Worm (Caenorhabditis elegans): Measurements from ENCODE around the gene clu-1.

DNA sequence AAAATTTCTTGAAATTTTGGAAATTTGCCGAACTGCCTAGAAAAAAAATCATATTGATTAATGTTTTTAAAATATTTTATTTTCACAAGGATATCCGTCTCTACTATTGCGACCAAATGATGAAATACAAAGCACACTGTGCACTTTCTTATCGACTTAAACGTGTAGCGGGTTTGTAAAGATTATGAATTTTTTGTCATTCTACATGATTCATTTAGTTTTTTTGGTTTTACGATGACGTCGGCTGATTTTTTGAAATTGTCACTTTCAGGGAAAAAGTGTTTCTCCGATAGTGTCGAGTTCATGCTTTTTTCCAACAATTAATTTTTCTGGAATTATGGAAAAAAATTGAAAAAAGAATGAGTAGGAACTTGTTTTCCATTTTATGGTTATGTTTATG is 44.7 kb downstream of the clu-1 start:
- TF ChIP-seq nhr-27 (tag; optimal IDR thresholded peaks at IDR 0.05) (no peak), lin-35 (GFP tag; optimal IDR thresholded peaks at IDR 0.05) (no peak), unc-62 (GFP tag; optimal IDR thresholded peaks at IDR 0.05) (no peak), C06A6.2 (GFP tag; conservative IDR thresholded peaks at IDR 0.05) (no peak), nfya-2 (GFP tag; IDR thresholded peaks at IDR 0.05) (no peak), unc-130 (GFP tag; optimal IDR thresholded peaks at IDR 0.05) (no peak), ets-4 (GFP tag; optimal IDR thresholded peaks at IDR 0.05) (no peak), attf-6 (GFP tag; IDR thresholded peaks at IDR 0.05) (no peak), ceh-40 (GFP tag; IDR thresholded peaks at IDR 0.05) (no peak), hlh-26 (GFP tag; conservative IDR thresholded peaks at IDR 0.05) (no peak)

All from whole organism, young adult.